Fruit fly (Drosophila melanogaster) whole organism, embryonic: ENCODE measurements around the gene Prp39.

Experiments
- Abd-B ChIP-seq: fragments of 200-800 bp; sonication (Bioruptor generic); optimal IDR thresholded peaks from 2 replicates; lab custom pipeline; 2018; ENCODE audit warnings: missing biosample characterization, mild to moderate bottlenecking, missing genetic modification characterization, moderate library complexity
- Adf1 ChIP-seq: fragments of 200-800 bp; sonication (Bioruptor generic); IDR thresholded peaks from 2 replicates; pipeline ENCODE4 v1.3.6; 2022; ENCODE audit warnings: missing biosample characterization, missing genetic modification characterization
- B-H2 ChIP-seq: fragments of 200-800 bp; sonication (Bioruptor generic); optimal IDR thresholded peaks from 2 replicates; lab custom pipeline; 2018; ENCODE audit warnings: missing biosample characterization, mild to moderate bottlenecking, missing genetic modification characterization
- Blimp-1 ChIP-seq: fragments of 200-800 bp; sonication (Bioruptor generic); optimal IDR thresholded peaks from 3 replicates; lab custom pipeline; 2018; ENCODE audit warnings: missing biosample characterization, missing genetic modification characterization, mild to moderate bottlenecking, moderate library complexity, missing genetic modification reagents
- CG10209 ChIP-seq: fragments of 200-800 bp; sonication (Bioruptor generic); optimal IDR thresholded peaks from 3 replicates; lab custom pipeline; 2017; ENCODE audit warnings: missing biosample characterization, mild to moderate bottlenecking, missing genetic modification characterization, missing genetic modification reagents
- CG10267 ChIP-seq: fragments of 200-800 bp; sonication (Bioruptor generic); optimal IDR thresholded peaks from 2 replicates; lab custom pipeline; 2018; ENCODE audit warnings: missing biosample characterization, mild to moderate bottlenecking, missing genetic modification characterization, moderate library complexity
- CG10654 ChIP-seq: fragments of 200-800 bp; sonication (Bioruptor generic); optimal IDR thresholded peaks from 2 replicates; lab custom pipeline; 2016; ENCODE audit warnings: missing biosample characterization, missing genetic modification characterization
- CG11085 ChIP-seq: fragments of 200-800 bp; sonication (Bioruptor generic); IDR thresholded peaks from 2 replicates; pipeline ENCODE4 v1.3.6; 2022; ENCODE audit warnings: missing biosample characterization, missing genetic modification characterization
- CG11723 ChIP-seq: fragments of 200-800 bp; sonication (Bioruptor generic); optimal IDR thresholded peaks from 2 replicates; lab custom pipeline; 2017; ENCODE audit warnings: missing biosample characterization, mild to moderate bottlenecking, missing genetic modification characterization
- CG12219 ChIP-seq: fragments of 200-800 bp; sonication (Bioruptor generic); optimal IDR thresholded peaks from 3 replicates; lab custom pipeline; 2018; ENCODE audit warnings: missing biosample characterization, mild to moderate bottlenecking, missing genetic modification characterization
- CG13287 ChIP-seq: fragments of 200-800 bp; sonication (Bioruptor generic); IDR thresholded peaks from 2 replicates; pipeline ENCODE4 v1.3.6; 2022; ENCODE audit warnings: missing biosample characterization, missing genetic modification characterization; ENCODE audit not compliant: partially characterized antibody
- CG13894 ChIP-seq: fragments of 200-800 bp; sonication (Bioruptor generic); optimal IDR thresholded peaks from 3 replicates; lab custom pipeline; 2018; ENCODE audit warnings: missing biosample characterization, mild to moderate bottlenecking, missing genetic modification characterization, moderate library complexity
- CG14441 ChIP-seq: fragments of 200-800 bp; sonication (Bioruptor generic); IDR thresholded peaks from 2 replicates; pipeline ENCODE4 v1.3.6; 2022; ENCODE audit warnings: missing biosample characterization, missing genetic modification characterization
- CG17361 ChIP-seq: fragments of 200-800 bp; sonication (Bioruptor generic); IDR thresholded peaks from 3 replicates; pipeline ENCODE4 v1.3.6; 2022; ENCODE audit warnings: missing biosample characterization, missing genetic modification characterization
- CG1792 ChIP-seq: fragments of 200-800 bp; sonication (Bioruptor generic); optimal IDR thresholded peaks from 2 replicates; lab custom pipeline; 2016; ENCODE audit warnings: missing biosample characterization, missing genetic modification characterization
- CG1832 ChIP-seq: fragments of 200-800 bp; sonication (Bioruptor generic); optimal IDR thresholded peaks from 2 replicates; lab custom pipeline; 2017; ENCODE audit warnings: missing biosample characterization, mild to moderate bottlenecking, missing genetic modification characterization, inconsistent platforms
- CG18619 ChIP-seq: fragments of 200-800 bp; sonication (Bioruptor generic); optimal IDR thresholded peaks from 3 replicates; lab custom pipeline; 2017; ENCODE audit warnings: missing biosample characterization, mild to moderate bottlenecking, missing genetic modification characterization
- CG2875 ChIP-seq: fragments of 200-800 bp; sonication (Bioruptor generic); optimal IDR thresholded peaks from 2 replicates; lab custom pipeline; 2017; ENCODE audit warnings: missing biosample characterization, mild to moderate bottlenecking, missing genetic modification characterization, missing genetic modification reagents
- CG31388 ChIP-seq: fragments of 200-800 bp; sonication (Bioruptor generic); optimal IDR thresholded peaks from 2 replicates; lab custom pipeline; 2016; ENCODE audit warnings: missing biosample characterization, missing genetic modification characterization
- CG3163 ChIP-seq: fragments of 200-800 bp; sonication (Bioruptor generic); optimal IDR thresholded peaks from 3 replicates; lab custom pipeline; 2016; ENCODE audit warnings: missing biosample characterization, missing genetic modification characterization
- CG3726 ChIP-seq: fragments of 200-800 bp; sonication (Bioruptor generic); IDR thresholded peaks from 3 replicates; pipeline ENCODE4, ENCODE4 v1.3.6; 2022; ENCODE audit warnings: missing biosample characterization, missing genetic modification characterization
- CG4282 ChIP-seq: fragments of 200-800 bp; sonication (Bioruptor generic); optimal IDR thresholded peaks from 2 replicates; lab custom pipeline; 2016; ENCODE audit warnings: missing biosample characterization, missing genetic modification characterization
- CG4404 ChIP-seq: fragments of 200-800 bp; sonication (Bioruptor generic); IDR thresholded peaks from 2 replicates; pipeline ENCODE4 v1.3.6; 2022; ENCODE audit warnings: missing biosample characterization, missing genetic modification characterization
- CG5953 ChIP-seq: fragments of 200-800 bp; sonication (Bioruptor generic); IDR thresholded peaks from 2 replicates; pipeline ENCODE4 v1.3.6; 2022; ENCODE audit warnings: missing biosample characterization, missing genetic modification characterization
- CG7372 ChIP-seq: fragments of 200-800 bp; sonication (Bioruptor generic); IDR thresholded peaks from 2 replicates; pipeline ENCODE4 v1.3.6; 2022; ENCODE audit warnings: missing biosample characterization, missing genetic modification characterization
- CG8944 ChIP-seq: fragments of 200-800 bp; sonication (Bioruptor generic); optimal IDR thresholded peaks from 3 replicates; lab custom pipeline; 2016; ENCODE audit warnings: missing biosample characterization, missing genetic modification characterization
- CG9609 ChIP-seq: fragments of 200-800 bp; sonication (Bioruptor generic); optimal IDR thresholded peaks from 3 replicates; lab custom pipeline; 2016; ENCODE audit warnings: missing biosample characterization, missing genetic modification characterization
- CG9727 ChIP-seq: fragments of 200-800 bp; sonication (Bioruptor generic); optimal IDR thresholded peaks from 3 replicates; lab custom pipeline; 2017; ENCODE audit warnings: missing biosample characterization, mild to moderate bottlenecking, missing genetic modification characterization
- CTCF ChIP-seq: fragments of 200-800 bp; sonication (Bioruptor generic); optimal IDR thresholded peaks from 2 replicates; lab custom pipeline; 2017; ENCODE audit warnings: missing biosample characterization, mild to moderate bottlenecking, missing genetic modification characterization, moderate library complexity
- CkIIα-i1 ChIP-seq: fragments of 200-800 bp; sonication (Bioruptor generic); IDR thresholded peaks from 2 replicates; pipeline ENCODE4 v1.3.6; 2022; ENCODE audit warnings: missing biosample characterization, missing genetic modification characterization
- Dll ChIP-seq: fragments of 200-800 bp; sonication (Bioruptor generic); IDR thresholded peaks from 4 replicates; pipeline ENCODE4 v1.3.6; 2022; ENCODE audit warnings: missing biosample characterization, missing genetic modification characterization; ENCODE audit not compliant: partially characterized antibody
- Fer3 ChIP-seq: fragments of 200-800 bp; sonication (Bioruptor generic); optimal IDR thresholded peaks from 2 replicates; lab custom pipeline; 2018; ENCODE audit warnings: missing biosample characterization, mild to moderate bottlenecking, missing genetic modification characterization, moderate library complexity
- NFAT ChIP-seq: fragments of 200-800 bp; sonication (Bioruptor generic); IDR thresholded peaks from 2 replicates; pipeline ENCODE4 v1.3.6; 2022; ENCODE audit warnings: missing biosample characterization, missing genetic modification characterization
- NK7.1 ChIP-seq: fragments of 200-800 bp; sonication (Bioruptor generic); optimal IDR thresholded peaks from 3 replicates; lab custom pipeline; 2016; ENCODE audit warnings: missing biosample characterization, missing genetic modification characterization
- bsh ChIP-seq, 2 experiments: fragments of 200-800 bp; sonication (Bioruptor generic); optimal IDR thresholded peaks; 2 replicates each; lab custom pipeline; 2017 to 2018; ENCODE audit warnings: mild to moderate bottlenecking in 2 of 2, missing biosample characterization in 2 of 2, missing genetic modification characterization in 2 of 2, moderate library complexity in 1 of 2
- da ChIP-seq: fragments of 200-800 bp; sonication (Bioruptor generic); optimal IDR thresholded peaks from 2 replicates; lab custom pipeline; 2016; ENCODE audit warnings: missing biosample characterization, missing genetic modification characterization
- dimm ChIP-seq: fragments of 200-800 bp; sonication (Bioruptor generic); IDR thresholded peaks from 2 replicates; pipeline ENCODE4 v1.3.6; 2022; ENCODE audit warnings: missing biosample characterization, missing genetic modification characterization
- en ChIP-seq: fragments of 200-800 bp; sonication (Bioruptor generic); optimal IDR thresholded peaks from 2 replicates; lab custom pipeline; 2016; ENCODE audit warnings: missing biosample characterization, missing genetic modification characterization
- gce ChIP-seq: fragments of 200-800 bp; sonication (Bioruptor generic); IDR thresholded peaks from 3 replicates; pipeline ENCODE4 v1.3.6; 2022; ENCODE audit warnings: missing biosample characterization, missing genetic modification characterization
- grau ChIP-seq: fragments of 200-800 bp; optimal IDR thresholded peaks from 3 replicates; lab custom pipeline; 2019; ENCODE audit warnings: missing biosample characterization, mild to moderate bottlenecking, missing genetic modification characterization, moderate library complexity
- gro ChIP-seq: fragments of 200-800 bp; sonication (Bioruptor generic); optimal IDR thresholded peaks from 2 replicates; lab custom pipeline; 2016; ENCODE audit warnings: missing biosample characterization, missing genetic modification characterization
- gsb ChIP-seq: fragments of 200-800 bp; sonication (Bioruptor generic); IDR thresholded peaks from 2 replicates; pipeline ENCODE4 v1.3.6; 2022; ENCODE audit warnings: missing biosample characterization, missing genetic modification characterization
- inv ChIP-seq: fragments of 200-800 bp; sonication (Bioruptor generic); IDR thresholded peaks from 2 replicates; pipeline ENCODE4 v1.3.6; 2022; ENCODE audit warnings: missing biosample characterization, missing genetic modification characterization; ENCODE audit not compliant: partially characterized antibody
- klu ChIP-seq: fragments of 200-800 bp; sonication (Bioruptor generic); IDR thresholded peaks from 2 replicates; pipeline ENCODE4 v1.3.6; 2022; ENCODE audit warnings: missing biosample characterization, missing genetic modification characterization
- phol ChIP-seq: fragments of 200-800 bp; sonication (Bioruptor generic); optimal IDR thresholded peaks from 3 replicates; lab custom pipeline; 2018; ENCODE audit warnings: missing biosample characterization, mild to moderate bottlenecking, missing genetic modification characterization, moderate library complexity
- pzg ChIP-seq: fragments of 200-800 bp; sonication (Bioruptor generic); optimal IDR thresholded peaks from 3 replicates; lab custom pipeline; 2018; ENCODE audit warnings: missing biosample characterization, mild to moderate bottlenecking, missing genetic modification characterization, moderate library complexity
- sd ChIP-seq: fragments of 200-800 bp; sonication (Bioruptor generic); optimal IDR thresholded peaks from 3 replicates; lab custom pipeline; 2018; ENCODE audit warnings: missing biosample characterization, mild to moderate bottlenecking, missing genetic modification characterization, moderate library complexity
- slbo ChIP-seq: fragments of 200-800 bp; sonication (Bioruptor generic); IDR thresholded peaks from 2 replicates; pipeline ENCODE4 v1.3.6; 2022; ENCODE audit warnings: missing biosample characterization, missing genetic modification characterization
- sr ChIP-seq: fragments of 200-800 bp; sonication (Bioruptor generic); IDR thresholded peaks from 3 replicates; pipeline ENCODE4 v1.3.6; 2022; ENCODE audit warnings: missing biosample characterization, missing genetic modification characterization
- ssp ChIP-seq: fragments of 200-800 bp; sonication (Bioruptor generic); IDR thresholded peaks from 2 replicates; pipeline ENCODE4 v1.3.6; 2022; ENCODE audit warnings: missing biosample characterization, missing genetic modification characterization
- vnd ChIP-seq: fragments of 200-800 bp; sonication (Bioruptor generic); IDR thresholded peaks from 3 replicates; pipeline ENCODE4 v1.3.6; 2022; ENCODE audit warnings: missing biosample characterization, missing genetic modification characterization; ENCODE audit not compliant: partially characterized antibody
- wor ChIP-seq: fragments of 200-800 bp; sonication (Bioruptor generic); IDR thresholded peaks from 2 replicates; pipeline ENCODE4 v1.3.6; 2022; ENCODE audit warnings: missing biosample characterization, missing genetic modification characterization

Gene Prp39

DNA sequence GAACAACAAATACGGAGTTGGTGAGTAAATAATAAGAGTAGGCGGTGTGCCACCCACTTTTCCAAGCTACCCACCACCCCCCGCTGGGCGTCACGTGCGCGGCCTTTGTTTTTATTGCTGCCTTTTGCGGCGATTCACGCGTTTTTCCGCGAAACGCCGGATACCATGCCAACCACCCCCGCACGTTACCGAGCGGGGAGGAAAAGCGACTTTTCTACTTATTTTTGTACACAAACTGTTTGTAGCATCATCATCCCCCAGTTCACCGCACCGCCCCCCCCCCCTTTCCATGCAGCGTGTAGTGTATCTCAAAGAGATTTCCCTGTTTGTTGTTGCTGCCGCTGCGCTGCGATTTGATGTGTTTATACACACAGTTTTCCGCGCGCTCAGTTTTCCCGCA is 34.1 kb downstream of the Prp39 start (continued):
- TF ChIP-seq CG11085 (GFP tag; lab: Robert Waterston, UW) (no peak), vnd (GFP tag; lab: Robert Waterston, UW) (0 out of 3 replicates have a peak, but pooled peaks have one; percentile 29), CG10654 (GFP tag; lab: Kevin White, UChicago) (no peak), ssp (GFP tag; lab: Robert Waterston, UW) (no peak), B-H2 (no peak), CG14441 (no peak), slbo (GFP tag; lab: Robert Waterston, UW) (no peak), sd (tag; lab: Kevin White, UChicago) (no peak), Fer3 (tag; lab: Kevin White, UChicago) (no peak), CG8944 (no peak), en (GFP tag; lab: Kevin White, UChicago) (no peak), CG4282 (GFP tag; lab: Kevin White, UChicago) (no peak), wor (GFP tag; lab: Robert Waterston, UW) (no peak), gro (no peak), CG5953 (GFP tag; lab: Robert Waterston, UW) (no peak), CG17361 (GFP tag; lab: Robert Waterston, UW) (no peak), CTCF (GFP tag; lab: Kevin White, UChicago) (no peak), pzg (GFP tag; lab: Kevin White, UChicago) (no peak), CG3726 (GFP tag; lab: Robert Waterston, UW) (no peak), inv (GFP tag; lab: Robert Waterston, UW) (no peak), CG1832 (GFP tag; lab: Kevin White, UChicago) (no peak), Abd-B (no peak), CG1792 (no peak), CG13287 (GFP tag; lab: Robert Waterston, UW) (0 out of 2 replicates have a peak, but pooled peaks have one; percentile 6), Dll (GFP tag; lab: Robert Waterston, UW) (no peak), gce (GFP tag; lab: Robert Waterston, UW) (no peak), CG12219 (GFP tag; lab: Kevin White, UChicago) (no peak), grau (no peak), NK7.1 (no peak), CG3163 (no peak), phol (tag; lab: Kevin White, UChicago) (no peak), CG9609 (no peak), CG4404 (GFP tag; lab: Robert Waterston, UW) (no peak), CG10267 (tag; lab: Kevin White, UChicago) (no peak), Adf1 (peak; percentile 12; the same call in 1 of the 2 replicates), gsb (GFP tag; lab: Robert Waterston, UW) (0 out of 2 replicates have a peak, but pooled peaks have one; percentile 10), CG7372 (GFP tag; lab: Robert Waterston, UW) (0 out of 2 replicates have a peak, but pooled peaks have one; percentile 16), Blimp-1 (GFP tag; lab: Kevin White, UChicago) (no peak), dimm (GFP tag; lab: Robert Waterston, UW) (no peak), CG11723 (GFP tag; lab: Kevin White, UChicago) (no peak), CG2875 (GFP tag; lab: Kevin White, UChicago) (no peak), NFAT (GFP tag; lab: Robert Waterston, UW) (no peak), CG9727 (GFP tag; lab: Kevin White, UChicago) (no peak), CG31388 (GFP tag; lab: Kevin White, UChicago) (no peak), sr (GFP tag; lab: Robert Waterston, UW) (peak; percentile 33; the same call in 1 of the 3 replicates), CkIIα-i1 (no peak), da (GFP tag; lab: Kevin White, UChicago) (no peak), CG10209 (GFP tag; lab: Kevin White, UChicago) (no peak), CG13894 (tag; lab: Kevin White, UChicago) (no peak), klu (GFP tag; lab: Robert Waterston, UW) (no peak), CG18619 (GFP tag; lab: Kevin White, UChicago) (no peak), bsh (GFP tag; optimal IDR thresholded peaks at IDR 0.05; lab: Kevin White, UChicago) (no peak)
